Worm (Caenorhabditis elegans) whole organism, L1 larva: Measurements from ENCODE around the gene C49F8.3.

Experiments
- C34B4.2 ChIP-seq: sonication (generic microtip); optimal IDR thresholded peaks from 2 replicates; lab custom pipeline; 2017; ENCODE audit warnings: mild to moderate bottlenecking, missing genetic modification characterization, missing compliant biosample characterization
- ama-1 ChIP-seq: fragments of 150-350 bp; optimal IDR thresholded peaks from 2 replicates; lab custom pipeline; 2014
- ceh-63 ChIP-seq: fragments of 200-800 bp; sonication (Bioruptor generic); optimal IDR thresholded peaks from 2 replicates; lab custom pipeline; 2018; ENCODE audit warnings: mild to moderate bottlenecking, missing genetic modification characterization, missing compliant biosample characterization
- ceh-82 ChIP-seq, 3 experiments: fragments of 150-350 bp in 1 of 3; sonication (generic microtip) in 2 of 3; optimal IDR thresholded peaks; 2 replicates each; lab custom pipeline; 2014 to 2017; ENCODE audit warnings: missing biosample characterization in 3 of 3, missing genetic modification characterization in 3 of 3
- egl-27 ChIP-seq, 2 experiments: fragments of 150-350 bp in 1 of 2; sonication (generic microtip); optimal IDR thresholded peaks; 3 replicates each; lab custom pipeline; 2017 to 2018; ENCODE audit warnings: missing biosample characterization in 2 of 2, missing genetic modification characterization in 2 of 2, missing genetic modification reagents in 2 of 2
- elt-2 ChIP-seq: sonication (generic microtip); optimal IDR thresholded peaks from 2 replicates; lab custom pipeline; 2016; ENCODE audit warnings: missing genetic modification characterization, mild to moderate bottlenecking, inconsistent platforms, missing compliant biosample characterization, missing genetic modification reagents
- fkh-10 ChIP-seq: sonication (generic microtip); optimal IDR thresholded peaks from 2 replicates; lab custom pipeline; 2017; ENCODE audit warnings: missing biosample characterization, missing genetic modification reagents, missing genetic modification characterization
- mef-2 ChIP-seq: fragments of 150-350 bp; optimal IDR thresholded peaks from 2 replicates; lab custom pipeline; 2014; ENCODE audit warnings: missing biosample characterization, missing genetic modification characterization
- nhr-237 ChIP-seq: fragments of 150-350 bp; optimal IDR thresholded peaks from 2 replicates; lab custom pipeline; 2014; ENCODE audit warnings: missing biosample characterization, missing genetic modification characterization
- nhr-76 ChIP-seq: sonication (generic microtip); optimal IDR thresholded peaks from 2 replicates; lab custom pipeline; 2017; ENCODE audit warnings: missing biosample characterization, missing genetic modification characterization
- pqm-1 ChIP-seq: sonication (generic microtip); optimal IDR thresholded peaks from 3 replicates; lab custom pipeline; 2017; ENCODE audit warnings: missing biosample characterization, missing genetic modification characterization
- snpc-4 ChIP-seq: fragments of 150-350 bp; optimal IDR thresholded peaks from 2 replicates; lab custom pipeline; 2014; ENCODE audit warnings: missing biosample characterization, missing genetic modification characterization
- unc-62 ChIP-seq: fragments of 150-350 bp; optimal IDR thresholded peaks from 2 replicates; lab custom pipeline; 2014; ENCODE audit warnings: missing biosample characterization, missing genetic modification reagents, missing genetic modification characterization
- vab-15 ChIP-seq: sonication (generic microtip); optimal IDR thresholded peaks from 2 replicates; lab custom pipeline; 2017; ENCODE audit warnings: missing genotype, mild to moderate bottlenecking, missing genetic modification characterization, missing compliant biosample characterization

- TF ChIP-seq nhr-76 (tag; lab: Kevin White, UChicago) (no peak), vab-15 (tag; lab: Kevin White, UChicago) (no peak), fkh-10 (GFP tag; lab: Kevin White, UChicago) (no peak), elt-2 (peak; percentile 42), ama-1 (lab: Kevin White, UChicago) (no peak), C34B4.2 (tag; lab: Kevin White, UChicago) (no peak), nhr-237 (no peak), ceh-82 (tag; optimal IDR thresholded peaks at IDR 0.05; lab: Kevin White, UChicago) (no peak), pqm-1 (tag; lab: Kevin White, UChicago) (no peak), mef-2 (tag; lab: Kevin White, UChicago) (no peak), snpc-4 (no peak), unc-62 (no peak), ceh-63 (GFP tag; lab: Kevin White, UChicago) (no peak), egl-27 (tag; optimal IDR thresholded peaks at IDR 0.05; lab: Kevin White, UChicago) (no peak)
These were observed 45.5 kb downstream of the C49F8.3 start for ce11 chrX:13341853-13342252.
